Fruit fly (Drosophila melanogaster) Kc167 (cell line): Measurements from ENCODE around the gene Nsun2.

Experiments used
- Myc ChIP-seq: fragments of >200 bp; optimal IDR thresholded peaks from 2 replicates; lab custom pipeline; 2017; ENCODE audit warnings: missing external identifiers
- Sin3A ChIP-seq: fragments of >200 bp; optimal IDR thresholded peaks from 2 replicates; lab custom pipeline; 2018; ENCODE audit warnings: missing external identifiers
- h ChIP-seq: fragments of >200 bp; optimal IDR thresholded peaks from 3 replicates; lab custom pipeline; 2018; ENCODE audit warnings: missing external identifiers
- insv ChIP-seq: fragments of >200 bp; optimal IDR thresholded peaks from 3 replicates; lab custom pipeline; 2018; ENCODE audit warnings: missing external identifiers
- psq ChIP-seq: fragments of >200 bp; optimal IDR thresholded peaks from 2 replicates; lab custom pipeline; 2017; ENCODE audit warnings: missing external identifiers
- ttk ChIP-seq: sonication (Bioruptor generic); optimal IDR thresholded peaks from 2 replicates; lab custom pipeline; 2017; ENCODE audit warnings: missing external identifiers

DNA sequence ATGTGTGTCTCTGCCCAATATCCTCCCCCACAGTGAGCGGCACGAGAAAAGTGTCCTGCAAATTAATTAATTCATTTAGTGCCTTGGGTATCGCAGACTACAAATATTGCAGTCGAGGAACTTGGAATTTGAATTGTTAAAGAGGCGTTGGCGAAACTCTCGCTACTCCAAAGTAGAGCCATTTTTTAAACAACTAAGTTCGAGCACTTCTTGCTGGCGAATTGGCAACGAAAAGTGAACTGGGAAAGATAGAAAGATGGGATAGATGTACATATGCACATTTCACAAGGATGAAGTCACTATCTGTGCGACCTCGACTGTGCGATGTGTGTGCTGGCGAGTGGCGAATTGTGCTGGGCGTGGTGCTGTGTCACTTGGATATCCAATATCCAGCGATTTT is 6.8 kb downstream of the Nsun2 start:
- TF ChIP-seq h (lab: Kevin White, UChicago): no peak
- TF ChIP-seq psq (lab: Kevin White, UChicago): no peak
- TF ChIP-seq Sin3A (lab: Kevin White, UChicago): no peak
- no peak for TF ChIP-seq Myc
- TF ChIP-seq ttk (lab: Kevin White, UChicago): no peak
- TF ChIP-seq insv (lab: Kevin White, UChicago): no peak
